Fruit fly (Drosophila melanogaster) whole organism, embryonic: ENCODE results near the gene Doc1.

Experiments
- ATbp ChIP-seq: fragments of 200-800 bp; sonication (Bioruptor generic); optimal IDR thresholded peaks from 2 replicates; lab custom pipeline; 2017; ENCODE audit warnings: missing biosample characterization, mild to moderate bottlenecking, missing genetic modification characterization, missing genetic modification reagents
- Bgb ChIP-seq: fragments of 200-800 bp; sonication (Bioruptor generic); IDR thresholded peaks from 2 replicates; pipeline ENCODE4 v1.3.6; 2022; ENCODE audit warnings: missing biosample characterization, missing genetic modification characterization; ENCODE audit not compliant: partially characterized antibody
- CG10274 ChIP-seq: fragments of 200-800 bp; sonication (Bioruptor generic); optimal IDR thresholded peaks from 3 replicates; lab custom pipeline; 2017; ENCODE audit warnings: missing biosample characterization, mild to moderate bottlenecking, missing genetic modification characterization
- CG11504 ChIP-seq: fragments of 200-800 bp; sonication (Bioruptor generic); optimal IDR thresholded peaks from 3 replicates; lab custom pipeline; 2019; ENCODE audit warnings: missing biosample characterization, mild to moderate bottlenecking, missing genetic modification characterization, moderate library complexity
- CG12219 ChIP-seq: fragments of 200-800 bp; sonication (Bioruptor generic); optimal IDR thresholded peaks from 3 replicates; lab custom pipeline; 2018; ENCODE audit warnings: missing biosample characterization, mild to moderate bottlenecking, missing genetic modification characterization
- CG12236 ChIP-seq: fragments of 200-800 bp; sonication (Bioruptor generic); optimal IDR thresholded peaks from 2 replicates; lab custom pipeline; 2016; ENCODE audit warnings: missing biosample characterization, missing genetic modification characterization
- CG13123 ChIP-seq: fragments of 200-800 bp; sonication (Bioruptor generic); optimal IDR thresholded peaks from 2 replicates; lab custom pipeline; 2016; ENCODE audit warnings: missing biosample characterization, missing genetic modification characterization
- CG13424 ChIP-seq: fragments of 200-800 bp; sonication (Bioruptor generic); optimal IDR thresholded peaks from 2 replicates; lab custom pipeline; 2019; ENCODE audit warnings: missing biosample characterization, mild to moderate bottlenecking, missing genetic modification characterization, moderate library complexity
- CG15601 ChIP-seq: fragments of 200-800 bp; sonication (Bioruptor generic); optimal IDR thresholded peaks from 3 replicates; lab custom pipeline; 2019; ENCODE audit warnings: missing biosample characterization, mild to moderate bottlenecking, missing genetic modification characterization, moderate library complexity
- CG16863 ChIP-seq: fragments of 200-800 bp; sonication (Bioruptor generic); optimal IDR thresholded peaks from 3 replicates; lab custom pipeline; 2016; ENCODE audit warnings: missing biosample characterization, missing genetic modification characterization
- CG17361 ChIP-seq: fragments of 200-800 bp; sonication (Bioruptor generic); IDR thresholded peaks from 3 replicates; pipeline ENCODE4 v1.3.6; 2022; ENCODE audit warnings: missing biosample characterization, missing genetic modification characterization
- CG18262 ChIP-seq: fragments of 200-800 bp; optimal IDR thresholded peaks from 3 replicates; lab custom pipeline; 2019; ENCODE audit warnings: missing biosample characterization, mild to moderate bottlenecking, missing genetic modification characterization, moderate library complexity
- CG2678 ChIP-seq: fragments of 200-800 bp; sonication (Bioruptor generic); optimal IDR thresholded peaks from 3 replicates; lab custom pipeline; 2019; ENCODE audit warnings: missing biosample characterization, mild to moderate bottlenecking, missing genetic modification characterization, moderate library complexity
- CG2712 ChIP-seq: fragments of 200-800 bp; optimal IDR thresholded peaks from 3 replicates; lab custom pipeline; 2019; ENCODE audit warnings: missing biosample characterization, mild to moderate bottlenecking, missing genetic modification characterization, moderate library complexity
- CG3065 ChIP-seq: fragments of 200-800 bp; sonication (Bioruptor generic); optimal IDR thresholded peaks from 2 replicates; lab custom pipeline; 2016; ENCODE audit warnings: missing biosample characterization, missing genetic modification characterization
- CG6654 ChIP-seq: fragments of 200-800 bp; sonication (Bioruptor generic); optimal IDR thresholded peaks from 2 replicates; lab custom pipeline; 2017; ENCODE audit warnings: missing biosample characterization, mild to moderate bottlenecking, missing genetic modification characterization
- CG7839 ChIP-seq: fragments of 200-800 bp; sonication (Bioruptor generic); optimal IDR thresholded peaks from 3 replicates; lab custom pipeline; 2018; ENCODE audit warnings: missing biosample characterization, mild to moderate bottlenecking, missing genetic modification characterization, moderate library complexity
- CG8388 ChIP-seq: fragments of 200-800 bp; sonication (Bioruptor generic); optimal IDR thresholded peaks from 2 replicates; lab custom pipeline; 2019; ENCODE audit warnings: missing biosample characterization, mild to moderate bottlenecking, missing genetic modification characterization, moderate library complexity
- CG8944 ChIP-seq: fragments of 200-800 bp; sonication (Bioruptor generic); optimal IDR thresholded peaks from 3 replicates; lab custom pipeline; 2016; ENCODE audit warnings: missing biosample characterization, missing genetic modification characterization
- D19A ChIP-seq: fragments of 200-800 bp; optimal IDR thresholded peaks from 3 replicates; lab custom pipeline; 2019; ENCODE audit warnings: missing biosample characterization, mild to moderate bottlenecking, missing genetic modification characterization, moderate library complexity
- Dip2 ChIP-seq: fragments of 200-800 bp; sonication (Bioruptor generic); IDR thresholded peaks from 2 replicates; pipeline ENCODE4 v1.3.6; 2022; ENCODE audit warnings: missing biosample characterization, missing genetic modification characterization
- Fer2 ChIP-seq: fragments of 200-800 bp; sonication (Bioruptor generic); optimal IDR thresholded peaks from 2 replicates; lab custom pipeline; 2018; ENCODE audit warnings: missing biosample characterization, mild to moderate bottlenecking, missing genetic modification characterization, moderate library complexity
- Fer3 ChIP-seq: fragments of 200-800 bp; sonication (Bioruptor generic); optimal IDR thresholded peaks from 2 replicates; lab custom pipeline; 2018; ENCODE audit warnings: missing biosample characterization, mild to moderate bottlenecking, missing genetic modification characterization, moderate library complexity
- Gug ChIP-seq: fragments of 200-800 bp; sonication (Bioruptor generic); IDR thresholded peaks from 4 replicates; pipeline ENCODE4 v1.3.6; 2022; ENCODE audit warnings: missing biosample characterization, missing genetic modification characterization
- MTF-1 ChIP-seq: fragments of 200-800 bp; sonication (Bioruptor generic); optimal IDR thresholded peaks from 2 replicates; lab custom pipeline; 2018; ENCODE audit warnings: missing biosample characterization, mild to moderate bottlenecking, missing genetic modification characterization, borderline replicate concordance
- Optix ChIP-seq: fragments of 200-800 bp; sonication (Bioruptor generic); IDR thresholded peaks from 3 replicates; pipeline ENCODE4 v1.3.6; 2022; ENCODE audit warnings: missing biosample characterization, missing genetic modification characterization
- Rfx ChIP-seq: fragments of 200-800 bp; sonication (Bioruptor generic); IDR thresholded peaks from 2 replicates; pipeline ENCODE4 v1.3.6; 2022; ENCODE audit warnings: missing biosample characterization, missing genetic modification characterization
- Trl ChIP-seq, 3 experiments: fragments of >200 bp in 2 of 3; fragments of 200-800 bp in 1 of 3; sonication (Bioruptor generic) in 1 of 3; optimal IDR thresholded peaks; 2 replicates in 1 of 3; 3 replicates in 2 of 3; lab custom pipeline; 2016 to 2017; ENCODE audit warnings: missing biosample characterization in 1 of 3, missing genetic modification characterization in 1 of 3
- Xrp1 ChIP-seq: fragments of 200-800 bp; sonication (Bioruptor generic); IDR thresholded peaks from 2 replicates; pipeline ENCODE4 v1.3.6; 2022; ENCODE audit warnings: missing biosample characterization, missing genetic modification characterization
- bab2 ChIP-seq: fragments of 200-800 bp; sonication (Bioruptor generic); optimal IDR thresholded peaks from 2 replicates; lab custom pipeline; 2016; ENCODE audit warnings: missing biosample characterization, missing genetic modification characterization
- bsh ChIP-seq, 2 experiments: fragments of 200-800 bp; sonication (Bioruptor generic); optimal IDR thresholded peaks; 2 replicates each; lab custom pipeline; 2017 to 2018; ENCODE audit warnings: mild to moderate bottlenecking in 2 of 2, missing biosample characterization in 2 of 2, missing genetic modification characterization in 2 of 2, moderate library complexity in 1 of 2
- cato ChIP-seq: fragments of 200-800 bp; sonication (Bioruptor generic); optimal IDR thresholded peaks from 2 replicates; lab custom pipeline; 2016; ENCODE audit warnings: missing biosample characterization, missing genetic modification characterization, borderline replicate concordance
- chif ChIP-seq, 2 experiments: fragments of 200-800 bp; sonication (Bioruptor generic); optimal IDR thresholded peaks; 3 replicates each; lab custom pipeline; 2016; ENCODE audit warnings: missing biosample characterization in 2 of 2, missing genetic modification characterization in 2 of 2
- croc ChIP-seq: fragments of 200-800 bp; sonication (Bioruptor generic); conservative IDR thresholded peaks from 3 replicates; pipeline ENCODE4 v1.3.6; 2022; ENCODE audit warnings: missing biosample characterization, missing genetic modification characterization
- dmrt11E ChIP-seq: fragments of 200-800 bp; sonication (Bioruptor generic); optimal IDR thresholded peaks from 3 replicates; lab custom pipeline; 2018; ENCODE audit warnings: missing biosample characterization, mild to moderate bottlenecking, missing genetic modification characterization, moderate library complexity
- dysf ChIP-seq: fragments of 200-800 bp; sonication (Bioruptor generic); IDR thresholded peaks from 3 replicates; pipeline ENCODE4 v1.3.6; 2022; ENCODE audit warnings: missing biosample characterization, missing genetic modification characterization
- fd96Cb ChIP-seq: fragments of 200-800 bp; sonication (Bioruptor generic); optimal IDR thresholded peaks from 2 replicates; lab custom pipeline; 2018; ENCODE audit warnings: missing biosample characterization, mild to moderate bottlenecking, missing genetic modification characterization, moderate library complexity
- gfzf ChIP-seq: fragments of 200-800 bp; sonication (Bioruptor generic); optimal IDR thresholded peaks from 2 replicates; lab custom pipeline; 2016; ENCODE audit warnings: missing biosample characterization, mild to moderate bottlenecking, missing genetic modification characterization, moderate library complexity
- grau ChIP-seq: fragments of 200-800 bp; optimal IDR thresholded peaks from 3 replicates; lab custom pipeline; 2019; ENCODE audit warnings: missing biosample characterization, mild to moderate bottlenecking, missing genetic modification characterization, moderate library complexity
- ken ChIP-seq: fragments of 200-800 bp; sonication (Bioruptor generic); IDR thresholded peaks from 3 replicates; pipeline ENCODE4 v1.3.6; 2022; ENCODE audit warnings: missing biosample characterization, missing genetic modification characterization
- lbe ChIP-seq: fragments of 200-800 bp; sonication (Bioruptor generic); optimal IDR thresholded peaks from 2 replicates; lab custom pipeline; 2016; ENCODE audit warnings: missing biosample characterization, mild to moderate bottlenecking, missing genetic modification characterization
- lmd ChIP-seq: fragments of 200-800 bp; sonication (Bioruptor generic); IDR thresholded peaks from 2 replicates; pipeline ENCODE4 v1.3.6; 2022; ENCODE audit warnings: missing biosample characterization, missing genetic modification characterization
- mam ChIP-seq: fragments of 200-800 bp; sonication (Bioruptor generic); optimal IDR thresholded peaks from 3 replicates; lab custom pipeline; 2016; ENCODE audit warnings: missing biosample characterization, missing genetic modification characterization
- nerfin-2 ChIP-seq: fragments of 200-800 bp; sonication (Bioruptor generic); IDR thresholded peaks from 2 replicates; pipeline ENCODE4 v1.3.6; 2022; ENCODE audit warnings: missing biosample characterization, missing genetic modification characterization; ENCODE audit not compliant: partially characterized antibody
- nmo ChIP-seq: fragments of 200-800 bp; sonication (Bioruptor generic); optimal IDR thresholded peaks from 2 replicates; lab custom pipeline; 2018; ENCODE audit warnings: missing biosample characterization, mild to moderate bottlenecking, missing genetic modification characterization, moderate library complexity
- org-1 ChIP-seq: fragments of 200-800 bp; sonication (Bioruptor generic); optimal IDR thresholded peaks from 2 replicates; lab custom pipeline; 2017; ENCODE audit warnings: missing biosample characterization, missing genetic modification characterization
- phol ChIP-seq: fragments of 200-800 bp; sonication (Bioruptor generic); optimal IDR thresholded peaks from 3 replicates; lab custom pipeline; 2018; ENCODE audit warnings: missing biosample characterization, mild to moderate bottlenecking, missing genetic modification characterization, moderate library complexity
- repo ChIP-seq: fragments of 200-800 bp; sonication (Bioruptor generic); optimal IDR thresholded peaks from 2 replicates; lab custom pipeline; 2016; ENCODE audit warnings: missing biosample characterization, missing genetic modification characterization
- sens ChIP-seq: fragments of 200-800 bp; sonication (Bioruptor generic); peaks from one replicate; lab custom pipeline; 2016; ENCODE audit warnings: missing biosample characterization, missing genetic modification characterization
- vvl ChIP-seq: fragments of 200-800 bp; sonication (Bioruptor generic); IDR thresholded peaks from 2 replicates; pipeline ENCODE4 v1.3.6; 2022; ENCODE audit warnings: missing biosample characterization, missing genetic modification characterization

Doc1 gene

dm6 chr3L:9033537-9033936, 7.6 kb upstream of the Doc1 start (continued):
- TF ChIP-seq CG18262 (peak; percentile 56), Rfx (GFP tag; lab: Robert Waterston, UW) (no peak), MTF-1 (no peak), phol (tag; lab: Kevin White, UChicago) (peak; percentile 48), CG7839 (peak; percentile 34), bsh (GFP tag; optimal IDR thresholded peaks at IDR 0.05; lab: Kevin White, UChicago) (peak in 1 of 2 experiments; percentile 53), CG11504 (tag; lab: Kevin White, UChicago) (peak; percentile 60), dmrt11E (tag; lab: Kevin White, UChicago) (peak; percentile 28), CG15601 (tag; lab: Kevin White, UChicago) (peak; percentile 34), CG2712 (peak; percentile 50), dysf (GFP tag; lab: Robert Waterston, UW) (no peak), CG8944 (no peak), CG8388 (GFP tag; lab: Kevin White, UChicago) (peak; percentile 10), Xrp1 (GFP tag; lab: Robert Waterston, UW) (0 out of 2 replicates have a peak, but pooled peaks have one; percentile 24), fd96Cb (tag; lab: Kevin White, UChicago) (peak; percentile 27), lmd (peak; percentile 18; the same call in 1 of the 2 replicates), Bgb (GFP tag; lab: Robert Waterston, UW) (no peak), nmo (GFP tag; lab: Kevin White, UChicago) (peak; percentile 60), CG13424 (tag; lab: Kevin White, UChicago) (peak; percentile 34), CG12236 (no peak), Optix (GFP tag; lab: Robert Waterston, UW) (no peak), D19A (peak; percentile 45), CG10274 (GFP tag; lab: Kevin White, UChicago) (peak; percentile 74), CG2678 (tag; lab: Kevin White, UChicago) (peak; percentile 42), ken (GFP tag; lab: Robert Waterston, UW) (no peak), grau (peak; percentile 25), gfzf (GFP tag; lab: Kevin White, UChicago) (no peak), croc (GFP tag; lab: Robert Waterston, UW) (peak; percentile 28; the same call in 1 of the 3 replicates), CG17361 (no peak), repo (GFP tag; lab: Kevin White, UChicago) (no peak), org-1 (GFP tag; lab: Kevin White, UChicago) (no peak), ATbp (GFP tag; lab: Kevin White, UChicago) (peak; percentile 3), lbe (GFP tag; lab: Kevin White, UChicago) (peak; percentile 19), bab2 (GFP tag; lab: Kevin White, UChicago) (no peak)

- TF ChIP-seq CG13123 (no peak), CG16863 (GFP tag; lab: Kevin White, UChicago) (peak; percentile 59), vvl (GFP tag; lab: Robert Waterston, UW) (peak; percentile 81), lbe (GFP tag; lab: Kevin White, UChicago) (peak; percentile 14), CG3065 (GFP tag; lab: Kevin White, UChicago) (no peak), mam (no peak), Dip2 (GFP tag; lab: Robert Waterston, UW) (no peak), Fer2 (tag; lab: Kevin White, UChicago) (no peak), cato (no peak), sens (peak; percentile 94), CG12219 (no peak), Fer3 (tag; lab: Kevin White, UChicago) (peak; percentile 39), Gug (peak; percentile 33; the same call in 2 of the 4 replicates), chif (GFP tag; optimal IDR thresholded peaks at IDR 0.05; lab: Kevin White, UChicago) (peak; percentile 43 to 60), CG6654 (peak; percentile 31), nerfin-2 (no peak), Trl (optimal IDR thresholded peaks at IDR 0.05; lab: Kevin White, UChicago) (no peak), Trl (GFP tag; optimal IDR thresholded peaks at IDR 0.05; lab: Kevin White, UChicago) (no peak)
These were observed 7.1 kb upstream of the Doc1 start for dm6 chr3L:9033999-9034626.
